Worm (Caenorhabditis elegans): ENCODE measurements around the gene srlf-16.

ce11 chrV:8110816-8111215, 6.2 kb downstream of the srlf-16 start:
- TF ChIP-seq lin-39 (tag; optimal IDR thresholded peaks at IDR 0.05) (no peak), nhr-129 (tag; optimal IDR thresholded peaks at IDR 0.05) (no peak), ama-1 (optimal IDR thresholded peaks at IDR 0.05) (no peak), elt-1 (tag; optimal IDR thresholded peaks at IDR 0.05) (no peak), C34F6.9 (tag; optimal IDR thresholded peaks at IDR 0.05) (no peak), ceh-82 (tag; optimal IDR thresholded peaks at IDR 0.05) (no peak), zag-1 (tag; optimal IDR thresholded peaks at IDR 0.05) (no peak)
